Worm (Caenorhabditis elegans) whole organism, late embryonic: Measurements from ENCODE around the gene shc-2.

Experiments used
- C08G9.2 ChIP-seq: sonication (generic microtip); optimal IDR thresholded peaks from 2 replicates; lab custom pipeline; 2016; ENCODE audit warnings: mild to moderate bottlenecking, missing genetic modification characterization, moderate library complexity, missing compliant biosample characterization
- C38D4.7 ChIP-seq: fragments of 200-800 bp; sonication (Bioruptor generic); optimal IDR thresholded peaks from 2 replicates; lab custom pipeline; 2018; ENCODE audit warnings: mild to moderate bottlenecking, missing genetic modification characterization, moderate library complexity, missing compliant biosample characterization
- F13H6.1 ChIP-seq: sonication (generic microtip); optimal IDR thresholded peaks from 2 replicates; lab custom pipeline; 2016; ENCODE audit warnings: missing genetic modification characterization, missing compliant biosample characterization
- T23F11.4 ChIP-seq: fragments of 200-800 bp; sonication (Bioruptor generic); optimal IDR thresholded peaks from 2 replicates; lab custom pipeline; 2018; ENCODE audit warnings: mild to moderate bottlenecking, missing genetic modification characterization, missing compliant biosample characterization
- Y22D7AL.16 ChIP-seq: sonication (generic microtip); optimal IDR thresholded peaks from 2 replicates; lab custom pipeline; 2016; ENCODE audit warnings: missing genetic modification characterization, missing compliant biosample characterization
- ama-1 ChIP-seq: fragments of 150-350 bp; optimal IDR thresholded peaks from 2 replicates; lab custom pipeline; 2014
- ceh-19 ChIP-seq: fragments of 200-800 bp; sonication (Bioruptor generic); optimal IDR thresholded peaks from 2 replicates; lab custom pipeline; 2018; ENCODE audit warnings: mild to moderate bottlenecking, missing genetic modification characterization, missing compliant biosample characterization
- ceh-22 ChIP-seq: sonication (generic microtip); optimal IDR thresholded peaks from 2 replicates; lab custom pipeline; 2017; ENCODE audit warnings: missing biosample characterization, missing genetic modification characterization
- ceh-24 ChIP-seq: sonication (generic microtip); optimal IDR thresholded peaks from 2 replicates; lab custom pipeline; 2016; ENCODE audit warnings: mild to moderate bottlenecking, missing genetic modification characterization, missing compliant biosample characterization
- ceh-31 ChIP-seq: sonication (generic microtip); optimal IDR thresholded peaks from 2 replicates; lab custom pipeline; 2016; ENCODE audit warnings: missing genetic modification characterization, missing compliant biosample characterization
- ceh-34 ChIP-seq: sonication (generic microtip); optimal IDR thresholded peaks from 2 replicates; lab custom pipeline; 2016; ENCODE audit warnings: mild to moderate bottlenecking, missing genetic modification characterization, missing compliant biosample characterization
- ceh-48 ChIP-seq: sonication (generic microtip); optimal IDR thresholded peaks from 2 replicates; lab custom pipeline; 2016; ENCODE audit warnings: missing genetic modification characterization, inconsistent platforms, missing compliant biosample characterization
- ceh-6 ChIP-seq: fragments of 200-800 bp; sonication (Bioruptor generic); optimal IDR thresholded peaks from 2 replicates; lab custom pipeline; 2018; ENCODE audit warnings: mild to moderate bottlenecking, missing genetic modification characterization, missing compliant biosample characterization
- che-1 ChIP-seq: sonication (generic microtip); optimal IDR thresholded peaks from 2 replicates; lab custom pipeline; 2016; ENCODE audit warnings: mild to moderate bottlenecking, missing genetic modification characterization, missing compliant biosample characterization
- dmd-4 ChIP-seq: sonication (generic microtip); optimal IDR thresholded peaks from 2 replicates; lab custom pipeline; 2016; ENCODE audit warnings: borderline replicate concordance, missing genetic modification characterization, missing compliant biosample characterization
- dve-1 ChIP-seq: sonication (generic microtip); optimal IDR thresholded peaks from 2 replicates; lab custom pipeline; 2017; ENCODE audit warnings: antibody characterized with exemption, mild to moderate bottlenecking, missing genetic modification characterization, missing compliant biosample characterization
- elt-2 ChIP-seq: sonication (generic microtip); optimal IDR thresholded peaks from 2 replicates; lab custom pipeline; 2016; ENCODE audit warnings: missing genetic modification reagents, missing genetic modification characterization, missing compliant biosample characterization
- elt-4 ChIP-seq: sonication (generic microtip); optimal IDR thresholded peaks from 2 replicates; lab custom pipeline; 2016; ENCODE audit warnings: missing genetic modification characterization, missing compliant biosample characterization
- gmeb-2 ChIP-seq: sonication (generic microtip); optimal IDR thresholded peaks from 2 replicates; lab custom pipeline; 2016; ENCODE audit warnings: missing genetic modification characterization, inconsistent platforms, missing compliant biosample characterization
- hlh-13 ChIP-seq: fragments of 200-800 bp; sonication (Bioruptor generic); optimal IDR thresholded peaks from 2 replicates; lab custom pipeline; 2018; ENCODE audit warnings: mild to moderate bottlenecking, missing genetic modification characterization, missing compliant biosample characterization
- hlh-6 ChIP-seq: sonication (generic microtip); optimal IDR thresholded peaks from 2 replicates; lab custom pipeline; 2016; ENCODE audit warnings: missing genotype, missing genetic modification characterization, missing compliant biosample characterization
- madf-2 ChIP-seq: sonication (generic microtip); optimal IDR thresholded peaks from 2 replicates; lab custom pipeline; 2017; ENCODE audit warnings: missing genetic modification characterization, missing compliant biosample characterization
- nfya-1 ChIP-seq: sonication (generic microtip); optimal IDR thresholded peaks from 2 replicates; lab custom pipeline; 2017; ENCODE audit warnings: missing genetic modification characterization, mild to moderate bottlenecking, missing compliant biosample characterization, antibody characterized with exemption, moderate library complexity
- nhr-11 ChIP-seq: fragments of 150-350 bp; optimal IDR thresholded peaks from 2 replicates; lab custom pipeline; 2014; ENCODE audit warnings: missing biosample characterization, missing genetic modification characterization
- pax-1 ChIP-seq: fragments of 150-350 bp; optimal IDR thresholded peaks from 2 replicates; lab custom pipeline; 2014; ENCODE audit warnings: missing biosample characterization, missing genetic modification characterization
- pqm-1 ChIP-seq: sonication (generic microtip); optimal IDR thresholded peaks from 2 replicates; lab custom pipeline; 2016; ENCODE audit warnings: missing genetic modification characterization, missing compliant biosample characterization
- pros-1 ChIP-seq: fragments of 150-350 bp; optimal IDR thresholded peaks from 2 replicates; lab custom pipeline; 2014; ENCODE audit warnings: missing biosample characterization, missing genetic modification reagents, missing genetic modification characterization
- ref-2 ChIP-seq: sonication (generic microtip); optimal IDR thresholded peaks from 2 replicates; lab custom pipeline; 2016; ENCODE audit warnings: missing genetic modification characterization, missing compliant biosample characterization
- rnt-1 ChIP-seq: sonication (generic microtip); optimal IDR thresholded peaks from 2 replicates; lab custom pipeline; 2016; ENCODE audit warnings: missing genetic modification characterization, missing compliant biosample characterization
- sox-2 ChIP-seq: fragments of 200-800 bp; sonication (Bioruptor generic); IDR thresholded peaks from 2 replicates; pipeline ENCODE4 v1.3.6; 2022; ENCODE audit warnings: missing genetic modification reagents, missing genetic modification characterization, missing compliant biosample characterization
- tbx-2 ChIP-seq: sonication (generic microtip); optimal IDR thresholded peaks from 2 replicates; lab custom pipeline; 2016; ENCODE audit warnings: missing genetic modification characterization, missing compliant biosample characterization
- tbx-7 ChIP-seq: sonication (generic microtip); optimal IDR thresholded peaks from 2 replicates; lab custom pipeline; 2016; ENCODE audit warnings: missing genotype, missing genetic modification characterization, missing compliant biosample characterization
- unc-3 ChIP-seq, 2 experiments: fragments of 200-800 bp in 1 of 2; sonication (Bioruptor generic) in 1 of 2; sonication (generic microtip) in 1 of 2; conservative IDR thresholded peaks in 1 of 2; optimal IDR thresholded peaks in 1 of 2; 2 replicates each; pipeline versions ENCODE4 v1.3.6 to Lab custom; 2016 to 2022; ENCODE audit warnings: missing compliant biosample characterization in 2 of 2, missing genetic modification characterization in 2 of 2, missing genetic modification reagents in 1 of 2
- unc-42 ChIP-seq: sonication (generic microtip); optimal IDR thresholded peaks from 2 replicates; lab custom pipeline; 2016; ENCODE audit warnings: missing genotype, missing genetic modification characterization, missing compliant biosample characterization
- unc-55 ChIP-seq: sonication (generic microtip); optimal IDR thresholded peaks from 2 replicates; lab custom pipeline; 2017; ENCODE audit warnings: missing biosample characterization, missing genetic modification reagents, missing genetic modification characterization
- zip-5 ChIP-seq: sonication (generic microtip); optimal IDR thresholded peaks from 2 replicates; lab custom pipeline; 2016; ENCODE audit warnings: missing genetic modification characterization, missing compliant biosample characterization
- ztf-16 ChIP-seq: sonication (generic microtip); optimal IDR thresholded peaks from 2 replicates; lab custom pipeline; 2017; ENCODE audit warnings: missing genetic modification characterization, missing compliant biosample characterization

Gene shc-2

ce11 chrII:4959719-4960118 is 9.2 kb upstream of the shc-2 start, which contains the start of gene ulp-2:
Gene ulp-2, minus strand, starts transcription at chrII:4959876.
- TF ChIP-seq dmd-4 (tag; lab: Kevin White, UChicago): no peak
- TF ChIP-seq pqm-1: no peak
- no peak for TF ChIP-seq tbx-2 (tag; lab: Kevin White, UChicago)
- no peak for TF ChIP-seq pros-1 (tag; lab: Kevin White, UChicago)
- no peak for TF ChIP-seq C08G9.2 (tag; lab: Kevin White, UChicago)
- no peak for TF ChIP-seq nhr-11 (tag; lab: Kevin White, UChicago)
- TF ChIP-seq unc-42 (tag; lab: Kevin White, UChicago): no peak

- TF ChIP-seq elt-2 (tag; lab: Kevin White, UChicago) (peak; percentile 96), elt-4 (tag; lab: Kevin White, UChicago) (no peak), dve-1 (tag; lab: Kevin White, UChicago) (no peak)
- TF ChIP-seq, all 69 proteins: peak for 1
Observed at ce11 chrII:4960690-4961089, 8.3 kb upstream of the shc-2 start.

ce11 chrII:4966576-4966975 is 2.4 kb upstream of the shc-2 start:
- TF ChIP-seq elt-2 (tag; lab: Kevin White, UChicago): peak; percentile 99
- TF ChIP-seq madf-2 (tag; lab: Kevin White, UChicago): no peak

ce11 chrII:4967636-4968035 is 1.3 kb upstream of the shc-2 start:
- no peak for TF ChIP-seq hlh-13 (GFP tag; lab: Kevin White, UChicago)
- TF ChIP-seq dve-1 (tag; lab: Kevin White, UChicago): no peak
- TF ChIP-seq elt-2 (tag; lab: Kevin White, UChicago): peak; percentile 93

ce11 chrII:4974448-4974951 is 5.5 kb downstream of the shc-2 start:
- TF ChIP-seq ref-2 (tag; lab: Kevin White, UChicago): no peak
- no peak for TF ChIP-seq ceh-19
- TF ChIP-seq ceh-31 (tag; lab: Kevin White, UChicago): no peak
- no peak for TF ChIP-seq ceh-6 (GFP tag; lab: Kevin White, UChicago)
- TF ChIP-seq ztf-16 (tag; lab: Kevin White, UChicago): no peak
- peak; percentile 93 for TF ChIP-seq ceh-34 (tag; lab: Kevin White, UChicago)
- TF ChIP-seq T23F11.4 (GFP tag; lab: Kevin White, UChicago): no peak

ce11 chrII:4975311-4975710 is 6.3 kb downstream of the shc-2 start:
- TF ChIP-seq ceh-34 (tag; lab: Kevin White, UChicago): peak; percentile 87
- no peak for TF ChIP-seq pax-1 (tag; lab: Kevin White, UChicago)
- TF ChIP-seq ceh-31 (tag; lab: Kevin White, UChicago): no peak
- no peak for TF ChIP-seq ama-1 (lab: Kevin White, UChicago)
- no peak for TF ChIP-seq ceh-48
- TF ChIP-seq gmeb-2 (tag; lab: Kevin White, UChicago): no peak
- no peak for TF ChIP-seq zip-5

DNA sequence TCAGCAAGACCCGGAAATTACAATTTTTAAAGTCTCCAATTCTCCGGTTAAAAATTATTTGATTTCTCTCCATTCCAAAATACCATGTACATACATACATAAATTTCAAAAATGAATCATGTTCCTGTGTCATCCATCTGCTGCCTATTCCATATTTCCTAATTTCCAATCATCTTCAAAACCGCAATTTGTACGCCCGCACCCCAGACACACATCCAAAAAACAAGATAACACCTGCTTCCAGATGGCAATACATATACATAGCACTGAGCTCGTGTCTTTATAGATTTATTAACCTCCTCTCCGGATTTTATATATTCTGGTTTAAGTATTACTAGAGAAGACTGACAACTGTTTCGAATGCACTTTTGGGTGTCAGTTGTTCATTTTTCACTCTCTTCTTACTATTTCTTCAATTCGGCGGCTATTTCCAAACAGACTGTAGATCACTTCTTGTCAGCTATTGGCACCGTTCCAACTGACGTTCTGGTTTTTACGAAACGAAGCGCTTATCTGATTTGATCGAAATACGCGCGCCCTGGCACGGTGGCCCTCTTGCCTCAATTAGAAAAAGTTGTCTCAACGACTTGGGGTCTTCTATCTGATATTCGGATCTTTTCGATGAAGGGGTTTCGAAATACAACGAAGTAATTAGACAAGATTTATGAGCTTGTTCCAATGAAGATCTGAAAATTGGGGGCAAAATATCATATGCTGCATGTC is 12.9 kb downstream of the shc-2 start:
- TF ChIP-seq ceh-22: no peak
- TF ChIP-seq nfya-1 (tag; lab: Kevin White, UChicago): no peak
- no peak for TF ChIP-seq hlh-6
- no peak for TF ChIP-seq Y22D7AL.16 (tag; lab: Kevin White, UChicago)
- TF ChIP-seq sox-2 (GFP tag; lab: Robert Waterston, UW): no peak
- no peak for TF ChIP-seq rnt-1
- TF ChIP-seq unc-3 (GFP tag; conservative IDR thresholded peaks at IDR 0.05; lab: Robert Waterston, UW): no peak
- no peak for TF ChIP-seq unc-3 (tag; optimal IDR thresholded peaks at IDR 0.05; lab: Kevin White, UChicago)
- TF ChIP-seq tbx-7 (tag; lab: Kevin White, UChicago): no peak
- no peak for TF ChIP-seq ceh-24 (tag; lab: Kevin White, UChicago)
- no peak for TF ChIP-seq unc-55 (GFP tag; lab: Kevin White, UChicago)
- no peak for TF ChIP-seq che-1 (tag; lab: Kevin White, UChicago)
- no peak for TF ChIP-seq ceh-31 (tag; lab: Kevin White, UChicago)
- no peak for TF ChIP-seq F13H6.1 (tag; lab: Kevin White, UChicago)
- TF ChIP-seq C38D4.7 (GFP tag; lab: Kevin White, UChicago): no peak
- no peak for TF ChIP-seq gmeb-2 (tag; lab: Kevin White, UChicago)
- no peak for TF ChIP-seq dmd-4 (tag; lab: Kevin White, UChicago)
- TF ChIP-seq T23F11.4 (GFP tag; lab: Kevin White, UChicago): no peak
- no peak for TF ChIP-seq C08G9.2 (tag; lab: Kevin White, UChicago)
